Fruit fly (Drosophila melanogaster) Kc167 (cell line): ENCODE data around the gene Dscam3.

ENCODE experiments used
- Myc ChIP-seq: fragments of >200 bp; optimal IDR thresholded peaks from 2 replicates; lab custom pipeline; 2017; ENCODE audit warnings: missing external identifiers
- Sin3A ChIP-seq: fragments of >200 bp; optimal IDR thresholded peaks from 2 replicates; lab custom pipeline; 2018; ENCODE audit warnings: missing external identifiers

- TF ChIP-seq Myc (lab: Kevin White, UChicago) (no peak), Sin3A (lab: Kevin White, UChicago) (no peak)
Measured at dm6 chr3R:17426265-17426664, 79.2 kb downstream of the Dscam3 start.
